Worm (Caenorhabditis elegans): ENCODE data around the gene fbxa-197.

ce11 chrV:15819983-15820382 lies 47.5 kb upstream of the fbxa-197 start, which contains the start of gene srbc-48:
- TF ChIP-seq ets-4 (tag; optimal IDR thresholded peaks at IDR 0.05) (no peak), pqm-1 (tag; optimal IDR thresholded peaks at IDR 0.05) (no peak), ceh-18 (tag; optimal IDR thresholded peaks at IDR 0.05) (no peak), eyg-1 (tag; optimal IDR thresholded peaks at IDR 0.05) (no peak), nhr-11 (tag; optimal IDR thresholded peaks at IDR 0.05) (no peak), tbx-2 (tag; optimal IDR thresholded peaks at IDR 0.05) (no peak), ceh-19 (GFP tag; optimal IDR thresholded peaks at IDR 0.05) (no peak), unc-3 (GFP tag; conservative IDR thresholded peaks at IDR 0.05) (no peak), unc-3 (tag; optimal IDR thresholded peaks at IDR 0.05) (no peak), unc-55 (GFP tag; optimal IDR thresholded peaks at IDR 0.05) (no peak), ceh-9 (tag; optimal IDR thresholded peaks at IDR 0.05) (no peak), hlh-6 (tag; optimal IDR thresholded peaks at IDR 0.05) (no peak)

All from whole organism, late embryonic.